Worm (Caenorhabditis elegans) whole organism, mixed stage, embryonic: ENCODE results near the gene ceh-54.

Source experiments
- M03D4.4 ChIP-seq: sonication (generic microtip); optimal IDR thresholded peaks from 2 replicates; lab custom pipeline; 2017; ENCODE audit warnings: mild to moderate bottlenecking, missing genetic modification characterization, missing compliant biosample characterization
- bed-3 ChIP-seq: fragments of 200-800 bp; sonication (Bioruptor generic); optimal IDR thresholded peaks from 3 replicates; lab custom pipeline; 2018; ENCODE audit warnings: mild to moderate bottlenecking, missing genetic modification characterization, moderate library complexity, missing compliant biosample characterization
- blmp-1 ChIP-seq: fragments of 150-350 bp; optimal IDR thresholded peaks from 2 replicates; lab custom pipeline; 2014; ENCODE audit warnings: missing biosample characterization, missing genetic modification characterization
- ceh-39 ChIP-seq: fragments of 150-350 bp; optimal IDR thresholded peaks from 2 replicates; lab custom pipeline; 2014; ENCODE audit warnings: missing biosample characterization, missing genetic modification characterization
- ceh-43 ChIP-seq: fragments of 200-800 bp; sonication (Bioruptor generic); optimal IDR thresholded peaks from 2 replicates; lab custom pipeline; 2018; ENCODE audit warnings: mild to moderate bottlenecking, missing genetic modification characterization, moderate library complexity, missing compliant biosample characterization
- ceh-83 ChIP-seq: fragments of 200-800 bp; sonication (Bioruptor generic); optimal IDR thresholded peaks from 2 replicates; lab custom pipeline; 2018; ENCODE audit warnings: mild to moderate bottlenecking, missing genetic modification characterization, missing compliant biosample characterization
- ces-1 ChIP-seq: fragments of 150-350 bp; optimal IDR thresholded peaks from 2 replicates; lab custom pipeline; 2014; ENCODE audit warnings: missing biosample characterization, missing genetic modification reagents, missing genetic modification characterization
- cnd-1 ChIP-seq: fragments of 200-800 bp; sonication (Bioruptor generic); optimal IDR thresholded peaks from 2 replicates; lab custom pipeline; 2018; ENCODE audit warnings: mild to moderate bottlenecking, missing genetic modification characterization, missing compliant biosample characterization
- drap-1 ChIP-seq: fragments of 200-800 bp; sonication (Bioruptor generic); optimal IDR thresholded peaks from 3 replicates; lab custom pipeline; 2018; ENCODE audit warnings: mild to moderate bottlenecking, missing genetic modification characterization, missing compliant biosample characterization
- elt-1 ChIP-seq: sonication (generic microtip); optimal IDR thresholded peaks from 2 replicates; lab custom pipeline; 2017; ENCODE audit warnings: missing genetic modification characterization, mild to moderate bottlenecking, missing compliant biosample characterization, antibody characterized with exemption, moderate library complexity, borderline replicate concordance; ENCODE audit not compliant: insufficient read depth
- elt-3 ChIP-seq: fragments of 150-350 bp; optimal IDR thresholded peaks from 2 replicates; lab custom pipeline; 2014; ENCODE audit warnings: missing biosample characterization, missing genetic modification characterization
- flh-1 ChIP-seq: fragments of 200-800 bp; sonication (Bioruptor generic); optimal IDR thresholded peaks from 2 replicates; lab custom pipeline; 2018; ENCODE audit warnings: mild to moderate bottlenecking, missing genetic modification characterization, moderate library complexity, missing compliant biosample characterization
- ham-2 ChIP-seq: fragments of 200-800 bp; sonication (Bioruptor generic); optimal IDR thresholded peaks from 2 replicates; lab custom pipeline; 2018; ENCODE audit warnings: mild to moderate bottlenecking, missing genetic modification characterization, missing compliant biosample characterization
- hlh-1 ChIP-seq: fragments of 150-350 bp; optimal IDR thresholded peaks from 2 replicates; lab custom pipeline; 2014; ENCODE audit warnings: missing biosample characterization, missing genetic modification reagents, missing genetic modification characterization
- lin-13 ChIP-seq: fragments of 150-350 bp; optimal IDR thresholded peaks from 2 replicates; lab custom pipeline; 2014; ENCODE audit warnings: missing biosample characterization, missing genetic modification characterization
- lin-32 ChIP-seq: fragments of 200-800 bp; sonication (Bioruptor generic); optimal IDR thresholded peaks from 2 replicates; lab custom pipeline; 2018; ENCODE audit warnings: mild to moderate bottlenecking, missing genetic modification characterization, missing compliant biosample characterization
- lsy-2 ChIP-seq: fragments of 150-350 bp; optimal IDR thresholded peaks from 2 replicates; lab custom pipeline; 2014; ENCODE audit warnings: missing biosample characterization, missing genetic modification characterization
- mab-5 ChIP-seq: fragments of 150-350 bp; optimal IDR thresholded peaks from 2 replicates; lab custom pipeline; 2014; ENCODE audit warnings: missing biosample characterization, missing genetic modification characterization
- mep-1 ChIP-seq: fragments of 150-350 bp; optimal IDR thresholded peaks from 2 replicates; lab custom pipeline; 2017; ENCODE audit warnings: missing biosample characterization, missing genetic modification reagents, missing genetic modification characterization, inconsistent platforms
- mls-2 ChIP-seq: sonication (generic microtip); optimal IDR thresholded peaks from 2 replicates; lab custom pipeline; 2016; ENCODE audit warnings: mild to moderate bottlenecking, missing genetic modification characterization, moderate library complexity, missing compliant biosample characterization
- nhr-12 ChIP-seq: fragments of 150-350 bp; optimal IDR thresholded peaks from 2 replicates; lab custom pipeline; 2014; ENCODE audit warnings: missing biosample characterization, missing genetic modification characterization
- nhr-2 ChIP-seq: fragments of 150-350 bp; optimal IDR thresholded peaks from 2 replicates; lab custom pipeline; 2014; ENCODE audit warnings: missing biosample characterization, missing genetic modification characterization
- nhr-237 ChIP-seq: fragments of 150-350 bp; optimal IDR thresholded peaks from 2 replicates; lab custom pipeline; 2014; ENCODE audit warnings: missing biosample characterization, missing genetic modification characterization
- nhr-28 ChIP-seq: fragments of 150-350 bp; optimal IDR thresholded peaks from 2 replicates; lab custom pipeline; 2014; ENCODE audit warnings: missing biosample characterization, missing genetic modification characterization
- nhr-76 ChIP-seq: sonication (generic microtip); optimal IDR thresholded peaks from 2 replicates; lab custom pipeline; 2017; ENCODE audit warnings: missing biosample characterization, missing genetic modification characterization
- pha-4 ChIP-seq: fragments of 150-350 bp; optimal IDR thresholded peaks from 2 replicates; lab custom pipeline; 2018; ENCODE audit warnings: missing biosample characterization, missing genetic modification reagents, missing genetic modification characterization
- sem-2 ChIP-seq: fragments of 200-800 bp; sonication (Bioruptor generic); optimal IDR thresholded peaks from 2 replicates; lab custom pipeline; 2018; ENCODE audit warnings: mild to moderate bottlenecking, missing genetic modification characterization, missing compliant biosample characterization
- snpc-4 ChIP-seq: fragments of 150-350 bp; optimal IDR thresholded peaks from 2 replicates; lab custom pipeline; 2014; ENCODE audit warnings: missing biosample characterization, missing genetic modification characterization
- sptf-1 ChIP-seq: sonication (generic microtip); optimal IDR thresholded peaks from 2 replicates; lab custom pipeline; 2017; ENCODE audit warnings: mild to moderate bottlenecking, missing genetic modification characterization, moderate library complexity, missing compliant biosample characterization
- tbx-8 ChIP-seq: fragments of 200-800 bp; sonication (Bioruptor generic); optimal IDR thresholded peaks from 2 replicates; lab custom pipeline; 2018; ENCODE audit warnings: mild to moderate bottlenecking, missing genetic modification characterization, moderate library complexity, missing compliant biosample characterization
- unc-120 ChIP-seq: sonication (generic microtip); optimal IDR thresholded peaks from 2 replicates; lab custom pipeline; 2017; ENCODE audit warnings: missing genetic modification characterization, missing compliant biosample characterization; ENCODE audit not compliant: poor library complexity, severe bottlenecking
- unc-39 ChIP-seq: fragments of 150-350 bp; optimal IDR thresholded peaks from 2 replicates; lab custom pipeline; 2014; ENCODE audit warnings: missing biosample characterization, missing genetic modification characterization
- unc-62 ChIP-seq: fragments of 150-350 bp; optimal IDR thresholded peaks from 2 replicates; lab custom pipeline; 2014; ENCODE audit warnings: missing biosample characterization, missing genetic modification reagents, missing genetic modification characterization
- zip-8 ChIP-seq: fragments of 150-350 bp; optimal IDR thresholded peaks from 2 replicates; lab custom pipeline; 2014; ENCODE audit warnings: missing biosample characterization, missing genetic modification characterization
- ztf-11 ChIP-seq: fragments of 150-350 bp; optimal IDR thresholded peaks from 2 replicates; lab custom pipeline; 2014; ENCODE audit warnings: missing biosample characterization, missing genetic modification characterization

Gene ceh-54

DNA sequence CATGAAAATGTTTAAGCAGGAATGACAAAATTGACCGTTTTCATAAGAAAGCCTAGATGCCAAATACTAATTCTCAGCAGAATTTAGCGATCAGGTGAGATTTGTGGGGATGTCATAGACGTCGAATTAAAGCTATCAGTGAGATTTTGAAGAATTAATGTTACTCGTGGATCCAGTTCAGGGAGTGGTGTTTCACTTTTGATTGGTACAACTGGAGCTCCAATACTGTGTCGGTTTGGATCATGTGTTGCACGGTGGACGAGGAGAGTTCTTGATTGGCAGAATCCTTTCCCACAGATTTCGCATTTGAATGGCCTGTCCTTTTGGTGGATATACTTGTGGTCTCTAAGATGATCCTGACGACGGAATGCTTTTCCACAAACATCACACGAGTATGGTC lies 34.5 kb downstream of the ceh-54 start:
- TF ChIP-seq drap-1 (GFP tag; lab: Kevin White, UChicago) (no peak), mab-5 (tag; lab: Kevin White, UChicago) (no peak), hlh-1 (tag; lab: Kevin White, UChicago) (no peak), nhr-12 (no peak), lin-13 (no peak), cnd-1 (tag; lab: Kevin White, UChicago) (no peak), elt-1 (tag; lab: Kevin White, UChicago) (no peak), ceh-83 (no peak), nhr-237 (tag; lab: Kevin White, UChicago) (no peak), tbx-8 (no peak), nhr-2 (tag; lab: Kevin White, UChicago) (no peak), pha-4 (tag; lab: Kevin White, UChicago) (no peak), ces-1 (GFP tag; lab: Kevin White, UChicago) (no peak), sptf-1 (no peak), mep-1 (tag; lab: Kevin White, UChicago) (no peak), lsy-2 (tag; lab: Kevin White, UChicago) (no peak), nhr-28 (tag; lab: Kevin White, UChicago) (no peak), blmp-1 (tag; lab: Kevin White, UChicago) (no peak), unc-62 (no peak), unc-39 (tag; lab: Kevin White, UChicago) (no peak)

- TF ChIP-seq zip-8 (no peak), flh-1 (no peak), bed-3 (GFP tag; lab: Kevin White, UChicago) (no peak), nhr-28 (tag; lab: Kevin White, UChicago) (no peak)
Measured at ce11 chrX:6157411-6157916, 36.6 kb downstream of the ceh-54 start.

ce11 chrX:6155436-6155835 lies 38.6 kb downstream of the ceh-54 start:
- TF ChIP-seq hlh-1 (tag; lab: Kevin White, UChicago) (no peak), mep-1 (tag; lab: Kevin White, UChicago) (no peak), nhr-12 (no peak), ces-1 (GFP tag; lab: Kevin White, UChicago) (peak; percentile 85), zip-8 (no peak), blmp-1 (tag; lab: Kevin White, UChicago) (no peak), nhr-237 (tag; lab: Kevin White, UChicago) (no peak)

ce11 chrX:6150949-6151519 lies 43.0 kb downstream of the ceh-54 start:
- TF ChIP-seq elt-3 (tag; lab: Kevin White, UChicago) (no peak), unc-39 (tag; lab: Kevin White, UChicago) (no peak), ceh-43 (no peak), nhr-12 (no peak), elt-1 (tag; lab: Kevin White, UChicago) (no peak), nhr-76 (no peak), mep-1 (tag; lab: Kevin White, UChicago) (no peak), bed-3 (GFP tag; lab: Kevin White, UChicago) (no peak), nhr-2 (tag; lab: Kevin White, UChicago) (peak; percentile 47), cnd-1 (tag; lab: Kevin White, UChicago) (no peak), unc-120 (peak; percentile 51), drap-1 (GFP tag; lab: Kevin White, UChicago) (no peak), pha-4 (tag; lab: Kevin White, UChicago) (no peak), hlh-1 (tag; lab: Kevin White, UChicago) (peak; percentile 75), sptf-1 (peak; percentile 15), nhr-237 (tag; lab: Kevin White, UChicago) (no peak), snpc-4 (no peak), sem-2 (no peak), lin-32 (GFP tag; lab: Kevin White, UChicago) (no peak), zip-8 (no peak), unc-62 (peak; percentile 2), nhr-28 (tag; lab: Kevin White, UChicago) (no peak), ceh-83 (no peak), ces-1 (GFP tag; lab: Kevin White, UChicago) (no peak), mab-5 (tag; lab: Kevin White, UChicago) (no peak), lin-13 (no peak), ztf-11 (tag; lab: Kevin White, UChicago) (no peak), mls-2 (tag; lab: Kevin White, UChicago) (peak; percentile 37), M03D4.4 (tag; lab: Kevin White, UChicago) (no peak), ceh-39 (tag; lab: Kevin White, UChicago) (no peak), ham-2 (GFP tag; lab: Kevin White, UChicago) (no peak), blmp-1 (tag; lab: Kevin White, UChicago) (no peak)
